Worm (Caenorhabditis elegans) whole organism, young adult: ENCODE results near the gene cul-2.

Experiments used
- F52B5.7 ChIP-seq: sonication (generic microtip); optimal IDR thresholded peaks from 2 replicates; lab custom pipeline; 2016; ENCODE audit warnings: mild to moderate bottlenecking, missing genetic modification characterization, missing compliant biosample characterization
- K11D2.4 ChIP-seq: fragments of 200-800 bp; sonication (Bioruptor generic); IDR thresholded peaks from 2 replicates; pipeline ENCODE4 v1.3.6; 2022; ENCODE audit warnings: missing genetic modification reagents, missing genetic modification characterization, missing compliant biosample characterization
- egl-18 ChIP-seq: fragments of 200-800 bp; sonication (Bioruptor generic); IDR thresholded peaks from 2 replicates; pipeline ENCODE4 v1.3.6; 2022; ENCODE audit warnings: missing genetic modification reagents, missing genetic modification characterization, missing compliant biosample characterization
- hlh-26 ChIP-seq: fragments of 200-800 bp; sonication (Bioruptor generic); conservative IDR thresholded peaks from 2 replicates; pipeline ENCODE4 v1.3.6; 2022; ENCODE audit warnings: missing genetic modification reagents, missing genetic modification characterization, missing compliant biosample characterization
- snpc-4 ChIP-seq, 5 experiments: fragments of 150-350 bp in 1 of 5; sonication (generic microtip) in 4 of 5; optimal IDR thresholded peaks; 2 replicates each; lab custom pipeline; 2014 to 2018; ENCODE audit warnings: missing genetic modification characterization in 5 of 5, missing biosample characterization in 3 of 5, antibody characterized with exemption in 2 of 5, mild to moderate bottlenecking in 2 of 5, missing compliant biosample characterization in 2 of 5, missing genotype in 2 of 5, moderate library complexity in 2 of 5, missing genetic modification reagents in 1 of 5
- unc-130 ChIP-seq: sonication (generic microtip); optimal IDR thresholded peaks from 2 replicates; lab custom pipeline; 2016; ENCODE audit warnings: missing genetic modification reagents, missing genetic modification characterization, missing compliant biosample characterization

DNA sequence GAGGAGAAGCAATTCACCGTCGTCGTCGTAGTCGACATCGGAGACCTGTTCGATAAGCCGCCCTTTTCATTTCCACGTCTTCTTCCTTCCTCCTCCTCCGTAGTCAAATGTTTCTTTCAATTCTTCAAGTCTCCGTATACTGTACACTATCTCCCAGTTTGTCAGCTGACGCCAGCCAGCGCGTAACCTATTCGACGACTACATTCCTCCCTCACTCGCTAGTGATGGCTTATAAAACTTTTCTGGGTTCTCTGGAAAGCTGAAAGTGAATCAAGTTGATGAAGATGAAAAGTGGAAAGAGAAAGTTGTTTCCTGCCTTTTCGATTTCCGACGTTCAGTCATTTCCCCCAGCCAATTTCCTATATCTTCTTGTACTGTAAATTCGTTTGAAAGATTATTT, 22.1 kb downstream of the cul-2 start:
- TF ChIP-seq snpc-4 (GFP tag; optimal IDR thresholded peaks at IDR 0.05; lab: Kevin White, UChicago) (no peak), snpc-4 (tag; optimal IDR thresholded peaks at IDR 0.05; lab: Kevin White, UChicago) (no peak), egl-18 (GFP tag; lab: Robert Waterston, UW) (no peak), unc-130 (GFP tag; lab: Kevin White, UChicago) (no peak), F52B5.7 (tag; lab: Kevin White, UChicago) (no peak), hlh-26 (GFP tag; lab: Robert Waterston, UW) (no peak), K11D2.4 (GFP tag; lab: Robert Waterston, UW) (no peak)
